Worm (Caenorhabditis elegans) whole organism, L3 larva: ENCODE data around the gene mrps-24.

ENCODE experiments used
- daf-12 ChIP-seq: fragments of 150-350 bp; optimal IDR thresholded peaks from 2 replicates; lab custom pipeline; 2014; ENCODE audit warnings: missing biosample characterization, missing genetic modification reagents, missing genetic modification characterization
- egl-27 ChIP-seq: sonication (generic microtip); optimal IDR thresholded peaks from 4 replicates; lab custom pipeline; 2017; ENCODE audit warnings: missing biosample characterization, missing genetic modification reagents, missing genetic modification characterization
- elt-1 ChIP-seq: fragments of 150-350 bp; optimal IDR thresholded peaks from 2 replicates; lab custom pipeline; 2014; ENCODE audit warnings: missing biosample characterization, missing genetic modification characterization
- lsy-12 ChIP-seq: sonication (generic microtip); optimal IDR thresholded peaks from 2 replicates; lab custom pipeline; 2016; ENCODE audit warnings: mild to moderate bottlenecking, missing genetic modification characterization, missing compliant biosample characterization
- nhr-12 ChIP-seq: fragments of 150-350 bp; optimal IDR thresholded peaks from 2 replicates; lab custom pipeline; 2014; ENCODE audit warnings: missing biosample characterization, missing genetic modification characterization
- nhr-23 ChIP-seq: fragments of 150-350 bp; optimal IDR thresholded peaks from 2 replicates; lab custom pipeline; 2014; ENCODE audit warnings: missing biosample characterization, missing genetic modification reagents, missing genetic modification characterization
- skn-1 ChIP-seq: fragments of 150-350 bp; optimal IDR thresholded peaks from 2 replicates; lab custom pipeline; 2014; ENCODE audit warnings: missing biosample characterization, missing genetic modification characterization
- snpc-4 ChIP-seq: fragments of 150-350 bp; optimal IDR thresholded peaks from 2 replicates; lab custom pipeline; 2014; ENCODE audit warnings: missing biosample characterization, missing genetic modification characterization
- zag-1 ChIP-seq: fragments of 150-350 bp; optimal IDR thresholded peaks from 2 replicates; lab custom pipeline; 2014; ENCODE audit warnings: missing biosample characterization, missing genetic modification characterization

DNA sequence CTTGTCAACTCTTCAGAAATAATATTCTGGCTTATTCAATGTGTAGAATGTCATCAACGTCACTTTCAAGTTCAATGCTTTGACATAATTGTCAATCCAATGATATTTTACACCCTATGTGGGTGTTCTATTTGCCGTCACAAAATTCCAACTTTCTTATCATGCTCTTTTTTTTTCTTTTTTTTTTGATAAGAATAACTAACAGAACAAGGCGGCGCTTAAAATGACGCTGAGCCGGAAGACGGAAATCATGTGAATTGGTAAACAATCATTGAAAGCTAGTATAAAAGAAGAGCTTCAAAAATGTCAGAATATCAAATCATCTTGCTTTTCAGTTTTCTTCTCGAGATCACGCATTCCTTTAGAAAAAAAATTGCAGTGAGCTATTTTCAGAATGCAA, 16.5 kb downstream of the mrps-24 start, which contains the start of gene C50F7.5:
- no peak for TF ChIP-seq nhr-23 (tag; lab: Kevin White, UChicago)
- no peak for TF ChIP-seq lsy-12 (tag; lab: Kevin White, UChicago)
- TF ChIP-seq daf-12, result no peak
- no peak for TF ChIP-seq egl-27 (tag; lab: Kevin White, UChicago)
- no peak for TF ChIP-seq snpc-4
- no peak for TF ChIP-seq zag-1 (tag; lab: Kevin White, UChicago)
- no peak for TF ChIP-seq elt-1
- TF ChIP-seq skn-1 (tag; lab: Kevin White, UChicago), result no peak
- TF ChIP-seq nhr-12, result no peak
